Worm (Caenorhabditis elegans) whole organism, midembryonic: ENCODE data around the gene B0304.2.

Experiments used
- cog-1 ChIP-seq: sonication (generic microtip); optimal IDR thresholded peaks from 2 replicates; lab custom pipeline; 2016; ENCODE audit warnings: missing genetic modification characterization, missing compliant biosample characterization
- flt-1 ChIP-seq: fragments of 200-800 bp; sonication (Bioruptor generic); IDR thresholded peaks from 2 replicates; pipeline ENCODE4 v1.3.6; 2022; ENCODE audit warnings: missing genetic modification characterization, missing compliant biosample characterization
- klf-2 ChIP-seq: fragments of 200-800 bp; sonication (Bioruptor generic); conservative IDR thresholded peaks from 2 replicates; pipeline ENCODE4 v1.3.6; 2022; ENCODE audit warnings: missing genetic modification reagents, missing genetic modification characterization, missing compliant biosample characterization
- med-1 ChIP-seq: sonication (generic microtip); optimal IDR thresholded peaks from 2 replicates; lab custom pipeline; 2017; ENCODE audit warnings: missing genetic modification characterization, mild to moderate bottlenecking, missing compliant biosample characterization, antibody characterized with exemption, missing genetic modification reagents; ENCODE audit not compliant: insufficient read depth
- ref-1 ChIP-seq: fragments of 200-800 bp; sonication (Bioruptor generic); conservative IDR thresholded peaks from 2 replicates; pipeline ENCODE4 v1.3.6; 2022; ENCODE audit warnings: missing genetic modification reagents, missing genetic modification characterization, missing compliant biosample characterization
- tab-1 ChIP-seq: fragments of 200-800 bp; sonication (Bioruptor generic); IDR thresholded peaks from 2 replicates; pipeline ENCODE4 v1.3.6; 2022; ENCODE audit warnings: missing genetic modification characterization, missing compliant biosample characterization
- ztf-23 ChIP-seq: fragments of 200-800 bp; sonication (Bioruptor generic); IDR thresholded peaks from 2 replicates; pipeline ENCODE4 v1.3.6; 2022; ENCODE audit warnings: missing genetic modification reagents, missing genetic modification characterization, missing compliant biosample characterization
- ztf-29 ChIP-seq: fragments of 200-800 bp; sonication (Bioruptor generic); IDR thresholded peaks from 2 replicates; pipeline ENCODE4 v1.3.6; 2022; ENCODE audit warnings: missing genetic modification reagents, missing genetic modification characterization, missing compliant biosample characterization

DNA sequence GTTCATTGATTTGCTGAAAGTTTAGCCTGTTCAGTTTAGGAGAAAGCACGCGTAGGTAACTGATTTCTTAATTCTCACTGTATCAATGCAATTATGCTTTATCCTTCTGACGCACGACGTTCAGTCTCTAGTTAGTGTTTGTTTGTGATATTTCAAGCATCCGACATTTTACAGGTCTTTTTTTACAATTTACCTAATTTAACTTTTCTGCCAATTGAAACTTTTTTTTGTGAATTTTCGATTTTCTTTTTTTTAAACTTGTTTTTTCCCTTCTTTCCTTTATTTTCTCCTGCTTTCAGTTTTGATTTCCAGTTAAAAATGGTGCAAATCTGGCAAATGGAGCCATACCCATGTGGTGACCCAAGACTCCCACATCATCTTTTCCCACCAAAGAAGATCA, 27.4 kb downstream of the B0304.2 start, which contains the start of gene K07E1.1:
- TF ChIP-seq tab-1 (GFP tag; lab: Robert Waterston, UW) (no peak), flt-1 (no peak), ref-1 (GFP tag; lab: Robert Waterston, UW) (no peak), med-1 (GFP tag; lab: Kevin White, UChicago) (no peak), ztf-23 (GFP tag; lab: Robert Waterston, UW) (no peak), cog-1 (no peak), klf-2 (GFP tag; lab: Robert Waterston, UW) (no peak), ztf-29 (GFP tag; lab: Robert Waterston, UW) (no peak)
